Worm (Caenorhabditis elegans): ENCODE measurements around the gene srlf-23.

DNA sequence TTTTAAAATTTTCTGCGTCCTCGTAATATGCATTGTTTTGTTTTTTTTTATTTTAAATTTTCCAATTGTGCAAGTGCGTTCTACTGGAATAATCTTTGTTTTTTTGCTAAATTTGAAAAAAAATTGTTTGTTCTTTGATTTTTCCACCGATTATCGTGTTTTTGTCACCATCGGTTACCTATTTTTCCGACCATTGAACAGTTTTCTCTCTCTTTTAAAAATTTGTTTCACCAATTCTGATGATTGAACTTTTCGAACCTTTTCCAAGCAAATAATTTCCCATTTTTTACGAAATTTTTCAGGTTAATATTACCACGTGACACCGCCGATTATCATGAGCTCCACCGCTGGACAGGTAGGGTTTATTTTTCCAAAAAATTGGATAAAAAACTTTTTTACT lies 18.1 kb upstream of the srlf-23 start, which contains the start of gene adh-5:
- TF ChIP-seq cog-1 (tag; optimal IDR thresholded peaks at IDR 0.05) (no peak), ztf-23 (GFP tag; IDR thresholded peaks at IDR 0.05) (no peak), flt-1 (GFP tag; IDR thresholded peaks at IDR 0.05) (no peak), ref-1 (GFP tag; conservative IDR thresholded peaks at IDR 0.05) (no peak), klf-2 (GFP tag; conservative IDR thresholded peaks at IDR 0.05) (no peak)

All from whole organism, midembryonic.